Worm (Caenorhabditis elegans): Measurements from ENCODE around the gene F25G6.8.

The F25G6.8 gene

DNA sequence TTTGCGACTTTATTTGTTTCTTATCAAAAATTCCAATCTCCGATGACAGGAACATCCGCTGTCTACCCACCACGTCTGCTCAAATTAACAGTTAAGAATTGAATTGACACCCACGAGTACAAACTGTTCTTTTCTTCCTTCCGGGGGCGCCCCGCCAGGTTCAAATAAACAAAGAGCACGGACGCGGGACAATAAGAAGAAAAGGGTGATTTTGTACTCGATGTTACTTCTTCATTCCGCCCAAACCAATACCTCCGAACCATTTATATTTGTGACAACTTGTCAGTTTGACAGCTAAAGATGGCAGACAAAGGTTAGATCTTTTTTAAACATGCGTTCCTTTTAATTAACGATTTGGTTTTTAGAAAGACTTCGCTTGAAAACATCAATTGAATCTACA, 39.2 kb downstream of the F25G6.8 start, which contains the start of gene otpl-6:
otpl-6 (plus strand) TSS at position 301 of the 400 bp plus-strand sequence.
- no peak for TF ChIP-seq ceh-48 (tag; optimal IDR thresholded peaks at IDR 0.05)
- TF ChIP-seq npax-4 (tag; optimal IDR thresholded peaks at IDR 0.05): no peak
- no peak for TF ChIP-seq ceh-24 (tag; optimal IDR thresholded peaks at IDR 0.05)

ce11 chrV:8520846-8521553, 44.0 kb downstream of the F25G6.8 start, which contains the start of the genes F45F2.11 and otpl-7:
Gene F45F2.11 (minus strand): TSS chrV:8520896.
Gene otpl-7 (plus strand): TSS chrV:8521503.
- TF ChIP-seq pros-1 (tag; optimal IDR thresholded peaks at IDR 0.05) (no peak), ceh-6 (GFP tag; optimal IDR thresholded peaks at IDR 0.05) (no peak), K09A11.1 (tag; optimal IDR thresholded peaks at IDR 0.05; ENCODE audit: insufficient read depth) (no peak), npax-4 (tag; optimal IDR thresholded peaks at IDR 0.05) (no peak), madf-2 (tag; optimal IDR thresholded peaks at IDR 0.05) (no peak), ceh-30 (tag; optimal IDR thresholded peaks at IDR 0.05) (no peak), tbx-7 (tag; optimal IDR thresholded peaks at IDR 0.05) (no peak), hlh-30 (tag; optimal IDR thresholded peaks at IDR 0.05; ENCODE audit: insufficient read depth) (no peak), dve-1 (tag; optimal IDR thresholded peaks at IDR 0.05) (no peak), pag-3 (tag; optimal IDR thresholded peaks at IDR 0.05; ENCODE audit: borderline replicate concordance) (no peak), fax-1 (tag; optimal IDR thresholded peaks at IDR 0.05) (no peak), elt-4 (tag; optimal IDR thresholded peaks at IDR 0.05) (no peak), hlh-6 (tag; optimal IDR thresholded peaks at IDR 0.05) (no peak), ceh-31 (tag; optimal IDR thresholded peaks at IDR 0.05) (no peak)

ce11 chrV:8518822-8519392, 46.1 kb downstream of the F25G6.8 start, which contains the start of gene F45F2.10:
Gene F45F2.10 (minus strand): TSS chrV:8518872.
- TF ChIP-seq ceh-24 (tag; optimal IDR thresholded peaks at IDR 0.05) (no peak), sox-2 (GFP tag; IDR thresholded peaks at IDR 0.05) (peak; percentile 12; the same call in 1 of the 2 replicates)

DNA sequence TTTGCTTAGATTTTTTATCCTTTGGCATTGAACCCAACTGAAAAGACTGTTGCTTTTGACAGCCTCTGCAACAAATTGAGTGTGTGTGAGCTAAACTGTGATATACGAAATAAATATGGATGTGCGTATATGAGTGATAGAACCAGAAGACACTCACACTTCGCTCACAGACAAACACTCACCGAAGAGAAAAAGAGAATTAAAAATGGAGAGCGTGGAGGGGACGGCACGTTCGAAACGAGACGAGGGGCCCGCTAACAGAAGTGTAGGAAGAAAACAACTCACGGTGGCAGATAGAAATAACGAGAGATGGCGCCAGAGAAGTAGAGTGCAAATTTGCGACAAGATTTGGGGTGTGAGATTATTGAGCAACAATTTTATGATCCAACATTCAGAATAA, 46.7 kb downstream of the F25G6.8 start:
- TF ChIP-seq madf-2 (tag; optimal IDR thresholded peaks at IDR 0.05): no peak
- TF ChIP-seq T23F11.4 (GFP tag; optimal IDR thresholded peaks at IDR 0.05): no peak

DNA sequence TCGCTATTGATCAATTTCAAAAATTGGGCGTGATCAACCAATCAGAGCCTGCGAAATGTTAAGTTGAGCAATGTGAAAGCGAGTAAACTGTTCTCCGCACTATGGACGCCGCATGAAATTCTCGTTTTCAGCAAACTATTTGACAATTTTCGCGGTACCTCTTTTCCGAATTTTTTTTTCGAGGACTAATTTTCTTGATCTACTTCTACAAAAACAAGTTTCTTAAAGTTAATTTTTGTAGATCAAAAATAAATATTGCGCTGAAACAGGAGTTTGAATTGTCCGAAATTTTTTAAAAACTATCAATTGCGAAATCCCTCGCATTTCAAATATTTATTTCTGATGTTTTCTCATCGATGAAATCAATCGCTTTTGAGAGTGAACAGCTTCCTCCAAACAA, 47.3 kb downstream of the F25G6.8 start:
- TF ChIP-seq ama-1 (optimal IDR thresholded peaks at IDR 0.05): no peak
- TF ChIP-seq fax-1 (tag; optimal IDR thresholded peaks at IDR 0.05): no peak
- TF ChIP-seq dve-1 (tag; optimal IDR thresholded peaks at IDR 0.05): no peak
- TF ChIP-seq K02D7.2 (tag; optimal IDR thresholded peaks at IDR 0.05): no peak
- no peak for TF ChIP-seq odd-2 (tag; optimal IDR thresholded peaks at IDR 0.05)
- TF ChIP-seq npax-4 (tag; optimal IDR thresholded peaks at IDR 0.05): no peak
- TF ChIP-seq fkh-10 (GFP tag; optimal IDR thresholded peaks at IDR 0.05): no peak
- no peak for TF ChIP-seq ceh-19 (GFP tag; optimal IDR thresholded peaks at IDR 0.05)
- TF ChIP-seq pag-3 (tag; optimal IDR thresholded peaks at IDR 0.05; ENCODE audit: borderline replicate concordance): no peak
- TF ChIP-seq pha-2 (tag; optimal IDR thresholded peaks at IDR 0.05): no peak
- TF ChIP-seq unc-3 (GFP tag; conservative IDR thresholded peaks at IDR 0.05): no peak
- no peak for TF ChIP-seq unc-3 (tag; optimal IDR thresholded peaks at IDR 0.05)
- TF ChIP-seq rnt-1 (tag; optimal IDR thresholded peaks at IDR 0.05): no peak
- TF ChIP-seq unc-86 (tag; optimal IDR thresholded peaks at IDR 0.05): no peak
- TF ChIP-seq C08G9.2 (tag; optimal IDR thresholded peaks at IDR 0.05): no peak
- no peak for TF ChIP-seq ceh-9 (tag; optimal IDR thresholded peaks at IDR 0.05)

DNA sequence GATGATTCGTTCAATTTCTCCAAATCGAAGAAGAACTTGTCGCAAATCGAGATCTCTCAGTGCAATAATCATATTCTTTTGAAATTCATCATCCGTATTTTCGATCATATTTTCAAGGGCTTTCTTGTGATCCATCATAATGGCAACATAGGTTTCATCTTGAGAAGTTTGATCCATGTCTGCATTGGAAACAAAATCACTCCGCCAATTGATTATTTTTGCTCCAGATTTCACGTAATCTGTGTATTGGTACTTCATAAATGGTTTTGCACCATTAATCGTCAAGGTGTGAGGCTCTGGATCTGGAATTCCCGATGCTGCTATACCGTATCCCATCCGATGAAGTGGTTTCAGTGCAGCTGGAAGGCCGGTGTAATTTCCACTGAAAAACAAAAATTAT, 48.5 kb downstream of the F25G6.8 start:
- no peak for TF ChIP-seq T23F11.4 (GFP tag; optimal IDR thresholded peaks at IDR 0.05)
- no peak for TF ChIP-seq pqm-1 (tag; optimal IDR thresholded peaks at IDR 0.05)
- TF ChIP-seq ceh-2 (tag; optimal IDR thresholded peaks at IDR 0.05): no peak
- no peak for TF ChIP-seq ceh-18 (tag; optimal IDR thresholded peaks at IDR 0.05)
- TF ChIP-seq eyg-1 (tag; optimal IDR thresholded peaks at IDR 0.05): no peak
- no peak for TF ChIP-seq zip-5 (tag; optimal IDR thresholded peaks at IDR 0.05)
- no peak for TF ChIP-seq ceh-19 (GFP tag; optimal IDR thresholded peaks at IDR 0.05)
- no peak for TF ChIP-seq ceh-24 (tag; optimal IDR thresholded peaks at IDR 0.05)
- no peak for TF ChIP-seq pat-9 (tag; optimal IDR thresholded peaks at IDR 0.05)
- TF ChIP-seq ahr-1 (tag; optimal IDR thresholded peaks at IDR 0.05): no peak
- no peak for TF ChIP-seq ztf-16 (tag; optimal IDR thresholded peaks at IDR 0.05)
- no peak for TF ChIP-seq syd-9 (tag; optimal IDR thresholded peaks at IDR 0.05)
- no peak for TF ChIP-seq unc-86 (tag; optimal IDR thresholded peaks at IDR 0.05)
- no peak for TF ChIP-seq mec-3 (tag; optimal IDR thresholded peaks at IDR 0.05; ENCODE audit: borderline replicate concordance)
